Worm (Caenorhabditis elegans): ENCODE measurements around the gene srx-93.
"Not testable (repeated sequence)": the region's sequence is repeated elsewhere in the genome, so short reads cannot be mapped to it uniquely, and the experiment has no call there.

The srx-93 gene

DNA sequence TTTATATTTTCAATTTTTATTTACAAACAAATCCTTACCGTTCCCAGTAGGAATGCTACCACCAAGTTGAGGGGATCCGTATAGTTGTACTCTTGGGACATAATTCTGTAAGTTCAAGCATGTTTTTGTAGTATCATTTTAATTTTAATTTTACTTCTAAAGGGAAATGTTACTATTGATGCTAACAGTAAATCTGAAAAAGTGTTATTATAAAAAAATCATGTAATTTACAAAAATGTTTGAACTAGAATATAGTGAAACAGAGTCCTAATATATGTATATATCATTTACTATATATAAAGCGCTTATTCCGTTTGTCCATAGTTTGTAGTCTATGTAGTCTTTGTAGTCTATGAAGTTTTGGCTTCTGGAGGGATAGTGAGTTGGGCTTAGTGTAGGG, at the start of gene srx-93:
TSS of gene srx-93 (minus strand) at position 101 of the 400 bp plus-strand sequence.
- TF ChIP-seq Y22D7AL.16 (tag; optimal IDR thresholded peaks at IDR 0.05); T23F11.4 (GFP tag; optimal IDR thresholded peaks at IDR 0.05); pha-4 (tag; optimal IDR thresholded peaks at IDR 0.05): not testable (repeated sequence)

DNA sequence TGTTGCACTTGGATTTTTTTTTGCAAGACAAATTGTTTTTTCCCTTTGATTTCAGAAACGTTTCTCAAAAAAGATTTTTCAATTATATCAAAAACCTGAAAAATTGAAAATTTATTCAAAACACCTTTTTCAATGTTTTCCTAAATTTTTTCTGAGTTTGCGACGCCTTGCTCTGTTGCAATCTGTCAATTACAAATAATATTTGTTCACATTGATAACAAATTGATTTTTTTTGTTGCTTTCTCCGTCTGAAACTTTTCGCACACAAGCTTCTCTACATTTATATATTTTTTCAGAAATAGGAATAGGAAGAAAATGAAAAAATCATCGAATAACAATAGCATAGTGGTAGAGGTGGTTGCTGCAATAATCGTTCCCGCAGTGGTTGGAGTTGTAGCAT, 48.0 kb upstream of the srx-93 start, which contains the start of gene Y39H10B.2:
TSS of gene Y39H10B.2 (plus strand) at position 301 of the 400 bp plus-strand sequence.
- no peak for TF ChIP-seq unc-3 (GFP tag; conservative IDR thresholded peaks at IDR 0.05)
- no peak for TF ChIP-seq unc-3 (tag; optimal IDR thresholded peaks at IDR 0.05)
- TF ChIP-seq K02D7.2 (tag; optimal IDR thresholded peaks at IDR 0.05), result no peak
- TF ChIP-seq unc-86 (tag; optimal IDR thresholded peaks at IDR 0.05), result no peak
- no peak for TF ChIP-seq hlh-13 (GFP tag; optimal IDR thresholded peaks at IDR 0.05)
- no peak for TF ChIP-seq dve-1 (tag; optimal IDR thresholded peaks at IDR 0.05)
- TF ChIP-seq pax-1 (tag; optimal IDR thresholded peaks at IDR 0.05), result no peak
- TF ChIP-seq ztf-16 (tag; optimal IDR thresholded peaks at IDR 0.05), result no peak
- no peak for TF ChIP-seq sdc-2 (tag; optimal IDR thresholded peaks at IDR 0.05)
- no peak for TF ChIP-seq elt-2 (tag; optimal IDR thresholded peaks at IDR 0.05)
- no peak for TF ChIP-seq ceh-18 (tag; optimal IDR thresholded peaks at IDR 0.05)
- TF ChIP-seq odd-2 (tag; optimal IDR thresholded peaks at IDR 0.05), result no peak
- TF ChIP-seq hlh-6 (tag; optimal IDR thresholded peaks at IDR 0.05), result no peak
- TF ChIP-seq C08G9.2 (tag; optimal IDR thresholded peaks at IDR 0.05), result no peak

DNA sequence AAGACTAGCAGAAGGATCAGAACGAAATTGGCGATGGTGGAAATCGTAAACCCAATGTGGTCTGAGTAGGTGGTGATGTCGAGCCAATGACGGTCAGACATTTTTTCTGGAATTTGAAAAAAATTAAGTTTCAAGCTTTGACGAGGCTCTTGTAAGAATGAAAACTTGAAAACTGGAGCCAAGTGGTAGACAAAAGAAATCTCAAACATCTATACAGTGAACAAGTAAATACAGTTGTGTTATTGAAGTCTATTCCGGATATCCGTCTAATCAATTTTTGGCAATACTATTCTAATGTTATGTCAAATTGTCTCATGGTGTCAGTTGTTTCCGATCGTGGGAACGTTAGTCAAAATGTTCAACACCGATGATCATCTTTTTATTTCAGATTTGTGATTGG, 46.4 kb upstream of the srx-93 start, which contains the start of gene str-113:
TSS of gene str-113 (minus strand) at position 101 of the 400 bp plus-strand sequence.
- TF ChIP-seq ahr-1 (tag; optimal IDR thresholded peaks at IDR 0.05) (no peak), che-1 (tag; optimal IDR thresholded peaks at IDR 0.05) (no peak), fkh-6 (tag; optimal IDR thresholded peaks at IDR 0.05) (no peak), lim-6 (tag; optimal IDR thresholded peaks at IDR 0.05) (no peak), ztf-16 (tag; optimal IDR thresholded peaks at IDR 0.05) (no peak), elt-4 (tag; optimal IDR thresholded peaks at IDR 0.05) (no peak), ref-2 (tag; optimal IDR thresholded peaks at IDR 0.05) (no peak), ceh-30 (tag; optimal IDR thresholded peaks at IDR 0.05) (no peak)

DNA sequence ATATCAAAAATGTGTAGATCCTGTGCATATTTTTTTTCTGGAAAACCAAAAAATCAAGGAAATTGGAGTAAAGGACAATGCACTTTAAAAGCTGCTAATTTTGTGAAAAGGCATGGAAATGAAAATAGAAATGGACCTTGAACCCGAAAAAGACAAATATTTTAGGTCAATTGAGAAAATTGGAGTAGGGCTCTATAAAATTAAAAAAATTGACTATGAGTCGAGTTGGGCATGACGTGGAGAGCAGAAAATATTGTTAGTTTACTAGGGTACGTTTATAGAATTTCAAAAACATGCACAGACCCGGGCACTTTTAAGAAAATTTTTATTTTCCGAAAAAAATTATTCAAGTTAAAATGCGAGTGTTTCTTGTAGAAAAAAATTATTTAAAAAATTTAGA, 39.0 kb upstream of the srx-93 start, which contains the start of gene acr-23:
TSS of gene acr-23 (minus strand) at position 101 of the 400 bp plus-strand sequence.
- TF ChIP-seq ceh-24 (tag; optimal IDR thresholded peaks at IDR 0.05) (no peak), elt-4 (tag; optimal IDR thresholded peaks at IDR 0.05) (no peak), ceh-9 (tag; optimal IDR thresholded peaks at IDR 0.05) (no peak), nhr-232 (tag; optimal IDR thresholded peaks at IDR 0.05) (no peak), ets-4 (tag; optimal IDR thresholded peaks at IDR 0.05) (no peak), npax-4 (tag; optimal IDR thresholded peaks at IDR 0.05) (no peak), nfya-1 (tag; optimal IDR thresholded peaks at IDR 0.05) (no peak), zip-5 (tag; optimal IDR thresholded peaks at IDR 0.05) (no peak), hlh-13 (GFP tag; optimal IDR thresholded peaks at IDR 0.05) (no peak), ztf-16 (tag; optimal IDR thresholded peaks at IDR 0.05) (no peak)

DNA sequence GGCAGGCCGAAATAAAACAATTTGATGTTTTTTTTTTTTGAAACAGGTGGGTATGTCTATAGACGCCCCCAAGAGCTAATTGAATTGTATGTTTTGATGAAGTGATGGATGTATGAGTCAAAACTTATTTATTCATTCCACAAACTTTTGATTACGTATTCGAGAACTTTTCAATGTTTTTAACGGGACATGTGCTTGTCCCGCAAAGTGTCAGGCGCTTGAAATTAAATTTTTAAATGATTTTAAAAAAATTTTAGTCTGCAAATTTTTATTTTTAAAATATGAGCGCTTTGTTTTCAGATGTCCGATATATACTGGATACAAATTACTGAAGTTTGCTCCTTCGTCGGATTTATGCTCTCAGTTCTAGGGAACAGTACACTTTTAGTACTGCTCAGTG, 29.0 kb upstream of the srx-93 start, which contains the start of gene str-114:
TSS of gene str-114 (plus strand) at position 301 of the 400 bp plus-strand sequence.
- TF ChIP-seq pha-4 (tag; optimal IDR thresholded peaks at IDR 0.05) (no peak), fax-1 (tag; optimal IDR thresholded peaks at IDR 0.05) (no peak), pros-1 (tag; optimal IDR thresholded peaks at IDR 0.05) (no peak)

DNA sequence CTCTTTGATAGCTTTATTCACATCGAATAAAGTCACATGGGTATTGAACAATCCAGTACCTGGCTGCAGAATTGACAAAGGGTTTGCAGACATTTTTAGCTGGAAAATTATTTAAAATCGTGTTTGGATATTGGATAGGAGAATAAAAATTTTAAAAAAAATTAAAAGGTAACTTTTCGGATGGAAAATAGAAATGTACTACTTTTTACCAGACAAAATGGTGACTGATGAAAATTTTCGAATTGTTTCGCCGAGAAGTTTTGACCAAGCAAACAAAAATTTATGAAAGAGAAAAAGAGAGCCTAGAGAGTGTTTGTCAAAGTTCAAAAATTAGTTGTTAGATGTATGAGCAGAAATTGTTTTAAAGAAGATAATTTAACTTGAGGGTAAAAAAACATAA, 27.4 kb upstream of the srx-93 start, which contains the start of gene F59B1.10:
TSS of gene F59B1.10 (minus strand) at position 101 of the 400 bp plus-strand sequence.
- TF ChIP-seq tbx-2 (tag; optimal IDR thresholded peaks at IDR 0.05) (no peak), ceh-22 (tag; optimal IDR thresholded peaks at IDR 0.05) (no peak), sdc-2 (tag; optimal IDR thresholded peaks at IDR 0.05) (no peak), ceh-18 (tag; optimal IDR thresholded peaks at IDR 0.05) (no peak), unc-55 (GFP tag; optimal IDR thresholded peaks at IDR 0.05) (no peak), C38D4.7 (GFP tag; optimal IDR thresholded peaks at IDR 0.05) (no peak), hlh-8 (tag; optimal IDR thresholded peaks at IDR 0.05) (no peak), mec-3 (tag; optimal IDR thresholded peaks at IDR 0.05; ENCODE audit: borderline replicate concordance) (no peak), ceh-9 (tag; optimal IDR thresholded peaks at IDR 0.05) (no peak), lim-6 (tag; optimal IDR thresholded peaks at IDR 0.05) (no peak), npax-4 (tag; optimal IDR thresholded peaks at IDR 0.05) (no peak), dve-1 (tag; optimal IDR thresholded peaks at IDR 0.05) (no peak), dmd-4 (tag; optimal IDR thresholded peaks at IDR 0.05; ENCODE audit: borderline replicate concordance) (no peak), fax-1 (tag; optimal IDR thresholded peaks at IDR 0.05) (no peak)

Data from whole organism, late embryonic.